Fruit fly (Drosophila melanogaster): Measurements from ENCODE around the gene CG2604.

The CG2604 gene

dm6 chr3R:5211901-5212758, 11.0 kb downstream of the CG2604 start (continued):
- TF ChIP-seq wek (GFP tag; optimal IDR thresholded peaks at IDR 0.05) (peak; percentile 46), Fer2 (tag; optimal IDR thresholded peaks at IDR 0.05) (no peak), CrebB (tag; optimal IDR thresholded peaks at IDR 0.05) (peak; percentile 47), CG7987 (GFP tag; optimal IDR thresholded peaks at IDR 0.05) (peak; percentile 23), CG3838 (GFP tag; optimal IDR thresholded peaks at IDR 0.05) (no peak), CG8281 (tag; optimal IDR thresholded peaks at IDR 0.05) (peak; percentile 24), trh (GFP tag; optimal IDR thresholded peaks at IDR 0.05) (peak; percentile 53), hkb (optimal IDR thresholded peaks at IDR 0.05) (no peak), hkb (GFP tag; IDR thresholded peaks at IDR 0.05) (peak; percentile 40; the same call in 1 of the 2 replicates), sd (tag; optimal IDR thresholded peaks at IDR 0.05) (peak; percentile 5), CG15696 (tag; optimal IDR thresholded peaks at IDR 0.05) (peak; percentile 99), GATAe (GFP tag; conservative IDR thresholded peaks at IDR 0.05) (no peak), HLHmδ (GFP tag; optimal IDR thresholded peaks at IDR 0.05) (peak; percentile 13), ranshi (GFP tag; IDR thresholded peaks at IDR 0.05) (peak; percentile 59; the same call in 1 of the 2 replicates), CG9932 (GFP tag; IDR thresholded peaks at IDR 0.05) (no peak), Vsx1 (GFP tag; optimal IDR thresholded peaks at IDR 0.05) (peak; percentile 34), CG1603 (tag; optimal IDR thresholded peaks at IDR 0.05) (peak; percentile 93), chn (GFP tag; optimal IDR thresholded peaks at IDR 0.05) (peak; percentile 91), CG3163 (GFP tag; optimal IDR thresholded peaks at IDR 0.05) (peak; percentile 56), Awh (GFP tag; IDR thresholded peaks at IDR 0.05) (peak; percentile 45; the same call in 1 of the 2 replicates), grn (GFP tag; optimal IDR thresholded peaks at IDR 0.05) (peak; percentile 51), kni (GFP tag; optimal IDR thresholded peaks at IDR 0.05) (peak; percentile 97), CG6654 (GFP tag; optimal IDR thresholded peaks at IDR 0.05) (no peak), zf30C (GFP tag; optimal IDR thresholded peaks at IDR 0.05) (peak; percentile 100), oc (tag; optimal IDR thresholded peaks at IDR 0.05) (peak; percentile 11), Mrtf (GFP tag; IDR thresholded peaks at IDR 0.05) (peak; percentile 63; the same call in 1 of the 3 replicates), lbe (GFP tag; optimal IDR thresholded peaks at IDR 0.05) (no peak), CG10267 (tag; optimal IDR thresholded peaks at IDR 0.05) (peak; percentile 87), sr (GFP tag; IDR thresholded peaks at IDR 0.05) (no peak), CG4328 (GFP tag; optimal IDR thresholded peaks at IDR 0.05) (peak; percentile 25), crol (GFP tag; IDR thresholded peaks at IDR 0.05) (no peak), CG14050 (GFP tag; IDR thresholded peaks at IDR 0.05) (peak; percentile 24; the same call in 1 of the 3 replicates), Asciz (GFP tag; optimal IDR thresholded peaks at IDR 0.05) (peak; percentile 8), CG16815 (GFP tag; optimal IDR thresholded peaks at IDR 0.05) (peak; percentile 90), Gsc (GFP tag; IDR thresholded peaks at IDR 0.05) (peak; percentile 56; the same call in 1 of the 2 replicates), Xbp1 (GFP tag; optimal IDR thresholded peaks at IDR 0.05) (peak; percentile 74), gcm (GFP tag; optimal IDR thresholded peaks at IDR 0.05) (peak; percentile 85), MBD-R2 (GFP tag; IDR thresholded peaks at IDR 0.05) (no peak), Dfd (GFP tag; optimal IDR thresholded peaks at IDR 0.05) (no peak), CG17829 (tag; optimal IDR thresholded peaks at IDR 0.05) (peak; percentile 94), Bteb2 (GFP tag; optimal IDR thresholded peaks at IDR 0.05) (no peak), CG16779 (GFP tag; IDR thresholded peaks at IDR 0.05) (no peak), salm (tag; optimal IDR thresholded peaks at IDR 0.05) (peak; percentile 22), CG11247 (GFP tag; IDR thresholded peaks at IDR 0.05) (peak; percentile 54), scrt (GFP tag; optimal IDR thresholded peaks at IDR 0.05) (no peak), Dip3 (GFP tag; optimal IDR thresholded peaks at IDR 0.05) (peak; percentile 18), fd96Cb (tag; optimal IDR thresholded peaks at IDR 0.05) (peak; percentile 81), CG18599 (GFP tag; optimal IDR thresholded peaks at IDR 0.05) (peak; percentile 52), Sox102F (GFP tag; optimal IDR thresholded peaks at IDR 0.05) (peak; percentile 38)
